Fruit fly (Drosophila melanogaster) S2 (cell line): ENCODE data around the gene MsrA.

Experiments used
- CG8478 ChIP-seq: fragments of >200 bp; optimal IDR thresholded peaks from 2 replicates; lab custom pipeline; 2018
- CTCF ChIP-seq, 2 experiments: fragments of >200 bp; optimal IDR thresholded peaks; 2 replicates each; lab custom pipeline; 2018

Gene MsrA

dm6 chr3L:15534274-15535227 is 23.7 kb downstream of the MsrA start:
- no peak for TF ChIP-seq CTCF (optimal IDR thresholded peaks at IDR 0.05; lab: Kevin White, UChicago)

dm6 chr3L:15535228-15535598 is 24.4 kb downstream of the MsrA start, which contains the start of gene CrebA:
Gene CrebA, plus strand, starts transcription at chr3L:15535395.
- no peak for TF ChIP-seq CTCF (optimal IDR thresholded peaks at IDR 0.05; lab: Kevin White, UChicago)
- TF ChIP-seq CG8478 (lab: Kevin White, UChicago), result no peak

dm6 chr3L:15535800-15536225 is 25.0 kb downstream of the MsrA start:
- TF ChIP-seq CTCF (optimal IDR thresholded peaks at IDR 0.05; lab: Kevin White, UChicago) (no peak), CG8478 (lab: Kevin White, UChicago) (no peak)

- TF ChIP-seq CTCF (optimal IDR thresholded peaks at IDR 0.05; lab: Kevin White, UChicago) (no peak), CG8478 (lab: Kevin White, UChicago) (no peak)
Observed at dm6 chr3L:15536550-15536949, 25.7 kb downstream of the MsrA start.

dm6 chr3L:15537916-15538581 is 27.2 kb downstream of the MsrA start:
- TF ChIP-seq CTCF (optimal IDR thresholded peaks at IDR 0.05; lab: Kevin White, UChicago) (no peak), CG8478 (lab: Kevin White, UChicago) (no peak)

- no peak for TF ChIP-seq CG8478 (lab: Kevin White, UChicago)
- no peak for TF ChIP-seq CTCF (optimal IDR thresholded peaks at IDR 0.05; lab: Kevin White, UChicago)
Observed at dm6 chr3L:15538582-15539490, 28.0 kb downstream of the MsrA start.

- no peak for TF ChIP-seq CTCF (optimal IDR thresholded peaks at IDR 0.05; lab: Kevin White, UChicago)
- no peak for TF ChIP-seq CG8478 (lab: Kevin White, UChicago)
Observed at dm6 chr3L:15539903-15540409, 29.1 kb downstream of the MsrA start.

- TF ChIP-seq CG8478 (lab: Kevin White, UChicago), result no peak
- TF ChIP-seq CTCF (optimal IDR thresholded peaks at IDR 0.05; lab: Kevin White, UChicago), result no peak
Observed at dm6 chr3L:15540682-15541081, 29.8 kb downstream of the MsrA start.

dm6 chr3L:15541281-15541680 is 30.4 kb downstream of the MsrA start:
- TF ChIP-seq CTCF (optimal IDR thresholded peaks at IDR 0.05; lab: Kevin White, UChicago) (no peak), CG8478 (lab: Kevin White, UChicago) (no peak)

- TF ChIP-seq CTCF (optimal IDR thresholded peaks at IDR 0.05; lab: Kevin White, UChicago) (no peak), CG8478 (lab: Kevin White, UChicago) (no peak)
Observed at dm6 chr3L:15543049-15543448, 32.2 kb downstream of the MsrA start.

dm6 chr3L:15543467-15543866 is 32.6 kb downstream of the MsrA start:
- TF ChIP-seq CTCF (optimal IDR thresholded peaks at IDR 0.05; lab: Kevin White, UChicago) (no peak), CG8478 (lab: Kevin White, UChicago) (no peak)

dm6 chr3L:15544455-15545415 is 33.9 kb downstream of the MsrA start:
- TF ChIP-seq CTCF (optimal IDR thresholded peaks at IDR 0.05; lab: Kevin White, UChicago) (no peak), CG8478 (lab: Kevin White, UChicago) (no peak)

- TF ChIP-seq CTCF (optimal IDR thresholded peaks at IDR 0.05; lab: Kevin White, UChicago) (no peak), CG8478 (lab: Kevin White, UChicago) (no peak)
Observed at dm6 chr3L:15547187-15547790, 36.4 kb downstream of the MsrA start.
